Worm (Caenorhabditis elegans) whole organism, L2 larva: Measurements from ENCODE around the gene wht-7.

ENCODE experiments used
- C34F6.9 ChIP-seq: fragments of 150-350 bp; optimal IDR thresholded peaks from 2 replicates; lab custom pipeline; 2014; ENCODE audit warnings: missing biosample characterization, missing genetic modification characterization
- F13H6.1 ChIP-seq: sonication (generic microtip); optimal IDR thresholded peaks from 2 replicates; lab custom pipeline; 2016; ENCODE audit warnings: missing genetic modification characterization, missing compliant biosample characterization
- R02D3.7 ChIP-seq: fragments of 150-350 bp; optimal IDR thresholded peaks from 2 replicates; lab custom pipeline; 2014; ENCODE audit warnings: missing biosample characterization, missing genetic modification characterization
- Y55F3AM.14 ChIP-seq: fragments of 200-800 bp; sonication (Bioruptor generic); optimal IDR thresholded peaks from 2 replicates; lab custom pipeline; 2018; ENCODE audit warnings: mild to moderate bottlenecking, missing genetic modification characterization, missing compliant biosample characterization
- ZK546.5 ChIP-seq: sonication (generic microtip); optimal IDR thresholded peaks from 2 replicates; lab custom pipeline; 2017; ENCODE audit warnings: missing biosample characterization, missing genetic modification characterization
- aly-2 ChIP-seq: fragments of 150-350 bp; optimal IDR thresholded peaks from 2 replicates; lab custom pipeline; 2014; ENCODE audit warnings: missing biosample characterization, missing genetic modification characterization
- ama-1 ChIP-seq: fragments of 150-350 bp; optimal IDR thresholded peaks from 2 replicates; lab custom pipeline; 2018; ENCODE audit warnings: inconsistent platforms
- blmp-1 ChIP-seq: sonication (generic microtip); optimal IDR thresholded peaks from 2 replicates; lab custom pipeline; 2017; ENCODE audit warnings: missing genetic modification characterization, mild to moderate bottlenecking, missing compliant biosample characterization, antibody characterized with exemption, moderate library complexity; ENCODE audit not compliant: insufficient read depth
- ceh-16 ChIP-seq: fragments of 150-350 bp; optimal IDR thresholded peaks from 2 replicates; lab custom pipeline; 2014; ENCODE audit warnings: missing biosample characterization, missing genetic modification characterization
- ceh-82 ChIP-seq: fragments of 150-350 bp; optimal IDR thresholded peaks from 2 replicates; lab custom pipeline; 2014; ENCODE audit warnings: missing biosample characterization, missing genetic modification characterization
- crh-2 ChIP-seq: sonication (generic microtip); optimal IDR thresholded peaks from 2 replicates; lab custom pipeline; 2017; ENCODE audit warnings: missing biosample characterization, missing genetic modification characterization
- dmd-4 ChIP-seq: sonication (generic microtip); optimal IDR thresholded peaks from 2 replicates; lab custom pipeline; 2017; ENCODE audit warnings: missing biosample characterization, missing genetic modification characterization
- egl-27 ChIP-seq: sonication (generic microtip); optimal IDR thresholded peaks from 3 replicates; lab custom pipeline; 2017; ENCODE audit warnings: missing biosample characterization, missing genetic modification reagents, missing genetic modification characterization
- elt-1 ChIP-seq: fragments of 150-350 bp; optimal IDR thresholded peaks from 2 replicates; lab custom pipeline; 2014; ENCODE audit warnings: missing biosample characterization, missing genetic modification characterization
- elt-3 ChIP-seq: sonication (generic microtip); optimal IDR thresholded peaks from 2 replicates; lab custom pipeline; 2017; ENCODE audit warnings: missing biosample characterization, missing genetic modification characterization
- fos-1 ChIP-seq: fragments of 150-350 bp; optimal IDR thresholded peaks from 2 replicates; lab custom pipeline; 2014; ENCODE audit warnings: missing biosample characterization, missing genetic modification characterization
- gmeb-1 ChIP-seq: fragments of 150-350 bp; optimal IDR thresholded peaks from 2 replicates; lab custom pipeline; 2014; ENCODE audit warnings: missing biosample characterization, missing genetic modification characterization
- lin-11 ChIP-seq: fragments of 150-350 bp; sonication (generic microtip); optimal IDR thresholded peaks from 2 replicates; lab custom pipeline; 2014; ENCODE audit warnings: missing biosample characterization, missing genetic modification characterization, inconsistent platforms, mixed read lengths
- lin-13 ChIP-seq: fragments of 150-350 bp; optimal IDR thresholded peaks from 2 replicates; lab custom pipeline; 2014; ENCODE audit warnings: missing biosample characterization, missing genetic modification reagents, missing genetic modification characterization
- lin-39 ChIP-seq: fragments of 150-350 bp; optimal IDR thresholded peaks from 2 replicates; lab custom pipeline; 2014; ENCODE audit warnings: missing biosample characterization, missing genetic modification reagents, missing genetic modification characterization
- lsy-2 ChIP-seq, 2 experiments: fragments of 150-350 bp in 1 of 2; sonication (generic microtip) in 1 of 2; optimal IDR thresholded peaks; 2 replicates each; lab custom pipeline; 2014 to 2017; ENCODE audit warnings: missing biosample characterization in 2 of 2, missing genetic modification characterization in 2 of 2
- mab-5 ChIP-seq: fragments of 150-350 bp; optimal IDR thresholded peaks from 2 replicates; lab custom pipeline; 2014; ENCODE audit warnings: missing biosample characterization, missing genetic modification characterization
- mbf-1 ChIP-seq: sonication (generic microtip); optimal IDR thresholded peaks from 2 replicates; lab custom pipeline; 2017; ENCODE audit warnings: missing biosample characterization, missing genetic modification characterization
- mdl-1 ChIP-seq, 2 experiments: fragments of 150-350 bp in 1 of 2; sonication (generic microtip) in 1 of 2; optimal IDR thresholded peaks; 2 replicates each; lab custom pipeline; 2017; ENCODE audit warnings: missing biosample characterization in 2 of 2, missing genetic modification characterization in 2 of 2
- nhr-10 ChIP-seq: sonication (generic microtip); optimal IDR thresholded peaks from 2 replicates; lab custom pipeline; 2017; ENCODE audit warnings: missing biosample characterization, missing genetic modification characterization
- nhr-12 ChIP-seq: fragments of 150-350 bp; optimal IDR thresholded peaks from 2 replicates; lab custom pipeline; 2014; ENCODE audit warnings: missing biosample characterization, missing genetic modification characterization
- nhr-129 ChIP-seq: fragments of 150-350 bp; optimal IDR thresholded peaks from 2 replicates; lab custom pipeline; 2014; ENCODE audit warnings: missing biosample characterization, missing genetic modification characterization
- nhr-21 ChIP-seq: fragments of 150-350 bp; optimal IDR thresholded peaks from 2 replicates; lab custom pipeline; 2014; ENCODE audit warnings: missing biosample characterization, missing genetic modification characterization
- nhr-23 ChIP-seq: fragments of 150-350 bp; optimal IDR thresholded peaks from 2 replicates; lab custom pipeline; 2014; ENCODE audit warnings: missing biosample characterization, missing genetic modification reagents, missing genetic modification characterization
- nhr-237 ChIP-seq: fragments of 150-350 bp; optimal IDR thresholded peaks from 2 replicates; lab custom pipeline; 2014; ENCODE audit warnings: missing biosample characterization, missing genetic modification characterization
- nhr-25 ChIP-seq: fragments of 150-350 bp; sonication (generic microtip); optimal IDR thresholded peaks from 3 replicates; lab custom pipeline; 2014; ENCODE audit warnings: missing biosample characterization, missing genetic modification characterization
- nhr-77 ChIP-seq: fragments of 150-350 bp; optimal IDR thresholded peaks from 2 replicates; lab custom pipeline; 2014; ENCODE audit warnings: missing biosample characterization, missing genetic modification characterization
- peb-1 ChIP-seq: fragments of 150-350 bp; optimal IDR thresholded peaks from 2 replicates; lab custom pipeline; 2014; ENCODE audit warnings: missing biosample characterization, missing genetic modification characterization
- sem-4 ChIP-seq: fragments of 150-350 bp; optimal IDR thresholded peaks from 2 replicates; lab custom pipeline; 2014; ENCODE audit warnings: missing biosample characterization, missing genetic modification reagents, missing genetic modification characterization
- skn-1 ChIP-seq: sonication (generic microtip); optimal IDR thresholded peaks from 2 replicates; lab custom pipeline; 2017; ENCODE audit warnings: missing biosample characterization, missing genetic modification characterization
- sma-3 ChIP-seq: sonication (generic microtip); optimal IDR thresholded peaks from 2 replicates; lab custom pipeline; 2016; ENCODE audit warnings: missing genetic modification reagents, missing genetic modification characterization, missing compliant biosample characterization
- sma-9 ChIP-seq, 2 experiments: fragments of 150-350 bp in 1 of 2; sonication (generic microtip) in 1 of 2; optimal IDR thresholded peaks; 2 replicates each; lab custom pipeline; 2014 to 2016; ENCODE audit warnings: missing genetic modification characterization in 2 of 2, mild to moderate bottlenecking in 1 of 2, missing biosample characterization in 1 of 2, missing compliant biosample characterization in 1 of 2, missing genetic modification reagents in 1 of 2, moderate library complexity in 1 of 2
- snpc-4 ChIP-seq: fragments of 150-350 bp; optimal IDR thresholded peaks from 2 replicates; lab custom pipeline; 2014; ENCODE audit warnings: missing biosample characterization, missing genetic modification characterization
- unc-39 ChIP-seq: fragments of 150-350 bp; optimal IDR thresholded peaks from 2 replicates; lab custom pipeline; 2014; ENCODE audit warnings: missing biosample characterization, missing genetic modification characterization
- unc-55 ChIP-seq: fragments of 150-350 bp; sonication (generic microtip); optimal IDR thresholded peaks from 3 replicates; lab custom pipeline; 2014; ENCODE audit warnings: missing biosample characterization, missing genetic modification reagents, missing genetic modification characterization
- unc-62 ChIP-seq: fragments of 150-350 bp; optimal IDR thresholded peaks from 2 replicates; lab custom pipeline; 2014; ENCODE audit warnings: missing biosample characterization, missing genetic modification reagents, missing genetic modification characterization
- zag-1 ChIP-seq: fragments of 150-350 bp; optimal IDR thresholded peaks from 2 replicates; lab custom pipeline; 2014; ENCODE audit warnings: missing biosample characterization, missing genetic modification characterization
- ztf-1 ChIP-seq: fragments of 200-800 bp; sonication (Bioruptor generic); conservative IDR thresholded peaks from 2 replicates; pipeline ENCODE4 v1.3.6; 2022; ENCODE audit warnings: missing genetic modification characterization, missing compliant biosample characterization
- ztf-11 ChIP-seq: sonication (generic microtip); optimal IDR thresholded peaks from 2 replicates; lab custom pipeline; 2017; ENCODE audit warnings: missing biosample characterization, missing genetic modification characterization
- ztf-4 ChIP-seq: fragments of 150-350 bp; optimal IDR thresholded peaks from 2 replicates; lab custom pipeline; 2014; ENCODE audit warnings: missing biosample characterization, missing genetic modification characterization

The wht-7 gene

DNA sequence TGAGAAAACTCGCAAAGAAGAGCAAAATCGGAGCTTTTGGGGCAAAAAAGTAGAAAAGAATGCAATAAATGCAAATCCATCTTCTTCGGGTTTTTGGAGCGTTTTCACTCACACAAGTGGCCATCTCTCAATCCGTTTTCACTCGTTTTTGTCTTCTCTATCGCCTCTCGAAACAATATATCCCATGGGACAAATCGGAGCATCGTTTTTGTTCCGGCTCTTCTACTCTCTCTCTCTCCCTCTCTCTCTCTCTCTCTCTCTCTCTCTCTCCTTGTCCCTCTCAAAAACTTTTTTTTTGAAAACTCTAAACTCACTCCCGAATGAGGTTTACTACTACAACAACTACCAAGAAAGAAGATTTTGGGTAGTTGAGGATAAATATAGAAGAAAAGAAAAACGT is 7.9 kb downstream of the wht-7 start:
- TF ChIP-seq snpc-4 (tag; lab: Kevin White, UChicago) (no peak), C34F6.9 (tag; lab: Kevin White, UChicago) (peak; percentile 54), nhr-129 (tag; lab: Kevin White, UChicago) (peak; percentile 20), egl-27 (tag; lab: Kevin White, UChicago) (no peak), crh-2 (peak; percentile 34), ztf-11 (tag; lab: Kevin White, UChicago) (no peak), lsy-2 (tag; optimal IDR thresholded peaks at IDR 0.05; lab: Kevin White, UChicago) (peak in 1 of 2 experiments; percentile 46)

DNA sequence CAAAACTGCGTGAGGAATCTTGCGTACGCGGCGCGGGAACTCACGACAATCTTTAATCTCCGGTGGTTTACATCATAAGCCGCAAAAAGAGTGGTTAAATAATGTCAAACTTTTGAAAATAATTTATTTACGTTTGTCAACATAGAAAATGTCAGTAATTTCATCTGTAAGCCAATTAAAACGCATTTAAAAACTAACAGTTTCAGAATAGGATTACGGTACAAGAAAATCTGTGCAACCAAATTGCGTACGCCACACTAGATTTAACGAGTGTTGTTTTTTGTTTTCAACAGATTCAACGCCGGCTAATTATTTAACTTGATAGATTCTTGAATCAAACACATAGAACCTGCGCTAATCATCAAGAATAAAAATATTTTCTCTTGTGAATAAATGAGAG is 8.6 kb downstream of the wht-7 start:
- no peak for TF ChIP-seq lin-39 (tag; lab: Kevin White, UChicago)
- TF ChIP-seq mab-5 (tag; lab: Kevin White, UChicago) = no peak
- no peak for TF ChIP-seq ceh-82
- TF ChIP-seq mdl-1 (tag; optimal IDR thresholded peaks at IDR 0.05; lab: Kevin White, UChicago) = no peak
- TF ChIP-seq peb-1 (tag; lab: Kevin White, UChicago) = no peak
- no peak for TF ChIP-seq ama-1
- TF ChIP-seq R02D3.7 (tag; lab: Kevin White, UChicago) = no peak
- no peak for TF ChIP-seq egl-27 (tag; lab: Kevin White, UChicago)
- TF ChIP-seq fos-1 = no peak
- TF ChIP-seq elt-3 (tag; lab: Kevin White, UChicago) = no peak
- TF ChIP-seq sma-3 (GFP tag; lab: Kevin White, UChicago) = no peak
- no peak for TF ChIP-seq unc-39 (tag; lab: Kevin White, UChicago)
- TF ChIP-seq nhr-237 (tag; lab: Kevin White, UChicago) = no peak
- TF ChIP-seq ZK546.5 (tag; lab: Kevin White, UChicago) = no peak
- TF ChIP-seq, all 48 proteins: peak for 0

- TF ChIP-seq R02D3.7 (tag; lab: Kevin White, UChicago) = no peak
- no peak for TF ChIP-seq blmp-1
- TF ChIP-seq snpc-4 (tag; lab: Kevin White, UChicago) = no peak
- no peak for TF ChIP-seq nhr-23 (tag; lab: Kevin White, UChicago)
- peak; percentile 14 for TF ChIP-seq nhr-129 (tag; lab: Kevin White, UChicago)
- no peak for TF ChIP-seq sma-3 (GFP tag; lab: Kevin White, UChicago)
- no peak for TF ChIP-seq nhr-237 (tag; lab: Kevin White, UChicago)
- TF ChIP-seq unc-55 (GFP tag; lab: Kevin White, UChicago) = peak; percentile 60
- TF ChIP-seq lsy-2 (tag; optimal IDR thresholded peaks at IDR 0.05; lab: Kevin White, UChicago) = peak in 1 of 2 experiments; percentile 12
- TF ChIP-seq C34F6.9 (tag; lab: Kevin White, UChicago) = peak; percentile 48
- TF ChIP-seq skn-1 = no peak
- TF ChIP-seq Y55F3AM.14 (GFP tag; lab: Kevin White, UChicago) = no peak
- no peak for TF ChIP-seq lin-39 (tag; lab: Kevin White, UChicago)
- TF ChIP-seq sem-4 (tag; lab: Kevin White, UChicago) = peak; percentile 14
- no peak for TF ChIP-seq nhr-12 (tag; lab: Kevin White, UChicago)
- TF ChIP-seq nhr-25 (tag; lab: Kevin White, UChicago) = no peak
- TF ChIP-seq ZK546.5 (tag; lab: Kevin White, UChicago) = no peak
- no peak for TF ChIP-seq ztf-11 (tag; lab: Kevin White, UChicago)
- peak; percentile 59 for TF ChIP-seq crh-2
- TF ChIP-seq nhr-21 (tag; lab: Kevin White, UChicago) = no peak
- TF ChIP-seq mab-5 (tag; lab: Kevin White, UChicago) = no peak
- TF ChIP-seq sma-9 (GFP tag; optimal IDR thresholded peaks at IDR 0.05; lab: Kevin White, UChicago) = peak; percentile 45
- no peak for TF ChIP-seq sma-9 (tag; optimal IDR thresholded peaks at IDR 0.05; lab: Kevin White, UChicago)
- no peak for TF ChIP-seq aly-2 (tag; lab: Kevin White, UChicago)
- TF ChIP-seq ama-1 = no peak
- TF ChIP-seq mdl-1 (tag; optimal IDR thresholded peaks at IDR 0.05; lab: Kevin White, UChicago) = no peak
- TF ChIP-seq ceh-16 = no peak
- no peak for TF ChIP-seq unc-62 (GFP tag; lab: Kevin White, UChicago)
- TF ChIP-seq lin-11 (tag; lab: Kevin White, UChicago) = no peak
- peak; percentile 55 for TF ChIP-seq zag-1 (tag; lab: Kevin White, UChicago)
- TF ChIP-seq nhr-10 (tag; lab: Kevin White, UChicago) = no peak
- TF ChIP-seq ztf-1 (GFP tag; lab: Robert Waterston, UW) = no peak
- TF ChIP-seq nhr-77 (tag; lab: Kevin White, UChicago) = no peak
- TF ChIP-seq egl-27 (tag; lab: Kevin White, UChicago) = no peak
- TF ChIP-seq peb-1 (tag; lab: Kevin White, UChicago) = no peak
- TF ChIP-seq elt-3 (tag; lab: Kevin White, UChicago) = no peak
- TF ChIP-seq ceh-82 = no peak
- no peak for TF ChIP-seq gmeb-1 (tag; lab: Kevin White, UChicago)
- no peak for TF ChIP-seq elt-1
- TF ChIP-seq dmd-4 = no peak
- TF ChIP-seq mbf-1 (tag; lab: Kevin White, UChicago) = no peak
- no peak for TF ChIP-seq unc-39 (tag; lab: Kevin White, UChicago)
- peak; percentile 53 for TF ChIP-seq F13H6.1 (tag; lab: Kevin White, UChicago)
- no peak for TF ChIP-seq lin-13 (GFP tag; lab: Kevin White, UChicago)
- no peak for TF ChIP-seq fos-1
- TF ChIP-seq ztf-4 (tag; lab: Kevin White, UChicago) = no peak
Observed at ce11 chrIII:6139932-6140612, 9.3 kb downstream of the wht-7 start.
